Worm (Caenorhabditis elegans) whole organism, young adult: ENCODE results near the gene ttr-33.

ENCODE experiments used
- B0019.2 ChIP-seq: fragments of 200-800 bp; sonication (Bioruptor generic); conservative IDR thresholded peaks from 2 replicates; pipeline ENCODE4 v1.3.6; 2022; ENCODE audit warnings: missing genetic modification reagents, missing genetic modification characterization, missing compliant biosample characterization
- C06A6.2 ChIP-seq: fragments of 200-800 bp; sonication (Bioruptor generic); conservative IDR thresholded peaks from 2 replicates; pipeline ENCODE4 v1.3.6; 2022; ENCODE audit warnings: missing genetic modification characterization, missing compliant biosample characterization
- D2030.7 ChIP-seq: fragments of 200-800 bp; sonication (Bioruptor generic); IDR thresholded peaks from 2 replicates; pipeline ENCODE4 v1.3.6; 2022; ENCODE audit warnings: missing genetic modification reagents, missing genetic modification characterization, missing compliant biosample characterization
- F37B4.10 ChIP-seq: fragments of 200-800 bp; sonication (Bioruptor generic); IDR thresholded peaks from 2 replicates; pipeline ENCODE4 v1.3.6; 2022; ENCODE audit warnings: missing genetic modification characterization, missing compliant biosample characterization
- K12H6.12 ChIP-seq: fragments of 200-800 bp; sonication (Bioruptor generic); optimal IDR thresholded peaks from 2 replicates; lab custom pipeline; 2018; ENCODE audit warnings: mild to moderate bottlenecking, missing genetic modification characterization, missing compliant biosample characterization
- Y95B8A.8 ChIP-seq: fragments of 200-800 bp; sonication (Bioruptor generic); IDR thresholded peaks from 2 replicates; pipeline ENCODE4 v1.3.6; 2022; ENCODE audit warnings: missing genetic modification reagents, missing genetic modification characterization, missing compliant biosample characterization
- ZK185.1 ChIP-seq: sonication (generic microtip); optimal IDR thresholded peaks from 2 replicates; lab custom pipeline; 2016; ENCODE audit warnings: mild to moderate bottlenecking, missing genetic modification characterization, missing compliant biosample characterization; ENCODE audit not compliant: poor library complexity, severe bottlenecking
- aptf-2 ChIP-seq: fragments of 200-800 bp; sonication (Bioruptor generic); conservative IDR thresholded peaks from 2 replicates; pipeline ENCODE4 v1.3.6; 2022; ENCODE audit warnings: missing genetic modification reagents, missing genetic modification characterization, missing compliant biosample characterization
- cebp-2 ChIP-seq: fragments of 200-800 bp; sonication (Bioruptor generic); IDR thresholded peaks from 2 replicates; pipeline ENCODE4 v1.3.6; 2022; ENCODE audit warnings: missing genetic modification characterization, missing compliant biosample characterization
- ceh-100 ChIP-seq: fragments of 200-800 bp; sonication (Bioruptor generic); IDR thresholded peaks from 2 replicates; pipeline ENCODE4 v1.3.6; 2022; ENCODE audit warnings: missing genetic modification reagents, missing genetic modification characterization, missing compliant biosample characterization
- ceh-40 ChIP-seq: fragments of 200-800 bp; sonication (Bioruptor generic); IDR thresholded peaks from 2 replicates; pipeline ENCODE4 v1.3.6; 2022; ENCODE audit warnings: missing genetic modification characterization, missing compliant biosample characterization
- ceh-91 ChIP-seq: fragments of 200-800 bp; sonication (Bioruptor generic); IDR thresholded peaks from 2 replicates; pipeline ENCODE4 v1.3.6; 2022; ENCODE audit warnings: missing genetic modification reagents, missing genetic modification characterization, missing compliant biosample characterization
- chd-7 ChIP-seq: sonication (generic microtip); optimal IDR thresholded peaks from 2 replicates; lab custom pipeline; 2016; ENCODE audit warnings: mild to moderate bottlenecking, missing genetic modification characterization, moderate library complexity, missing compliant biosample characterization
- dox-1 ChIP-seq: fragments of 200-800 bp; sonication (Bioruptor generic); IDR thresholded peaks from 2 replicates; pipeline ENCODE4 v1.3.6; 2022; ENCODE audit warnings: missing genetic modification reagents, missing genetic modification characterization, missing compliant biosample characterization
- ets-4 ChIP-seq: fragments of 200-800 bp; sonication (Bioruptor generic); optimal IDR thresholded peaks from 2 replicates; lab custom pipeline; 2018; ENCODE audit warnings: mild to moderate bottlenecking, missing genetic modification characterization, missing compliant biosample characterization
- fkh-3 ChIP-seq: sonication (generic microtip); optimal IDR thresholded peaks from 2 replicates; lab custom pipeline; 2016; ENCODE audit warnings: mild to moderate bottlenecking, missing genetic modification characterization, missing compliant biosample characterization
- him-1 ChIP-seq: sonication (generic microtip); optimal IDR thresholded peaks from 2 replicates; lab custom pipeline; 2016; ENCODE audit warnings: missing genotype, missing genetic modification reagents, missing genetic modification characterization, missing compliant biosample characterization
- lag-1 ChIP-seq: fragments of 200-800 bp; sonication (Bioruptor generic); IDR thresholded peaks from 2 replicates; pipeline ENCODE4 v1.3.6; 2022; ENCODE audit warnings: missing genetic modification reagents, missing genetic modification characterization, missing compliant biosample characterization
- let-526 ChIP-seq: fragments of 200-800 bp; sonication (Bioruptor generic); IDR thresholded peaks from 2 replicates; pipeline ENCODE4 v1.3.6; 2022; ENCODE audit warnings: missing genetic modification reagents, missing genetic modification characterization, missing compliant biosample characterization
- nhr-179 ChIP-seq: sonication (generic microtip); optimal IDR thresholded peaks from 2 replicates; lab custom pipeline; 2016; ENCODE audit warnings: mild to moderate bottlenecking, missing genetic modification characterization, missing compliant biosample characterization
- nhr-27 ChIP-seq: fragments of 200-800 bp; sonication (Bioruptor generic); optimal IDR thresholded peaks from 2 replicates; lab custom pipeline; 2018; ENCODE audit warnings: mild to moderate bottlenecking, missing genetic modification characterization, moderate library complexity, missing compliant biosample characterization
- pha-4 ChIP-seq: fragments of 150-350 bp; sonication (generic microtip); optimal IDR thresholded peaks from 2 replicates; lab custom pipeline; 2014; ENCODE audit warnings: missing biosample characterization, missing genetic modification reagents, missing genetic modification characterization
- rec-8 ChIP-seq, 2 experiments: sonication (generic microtip); optimal IDR thresholded peaks; 2 replicates each; lab custom pipeline; 2016; ENCODE audit warnings: mild to moderate bottlenecking in 2 of 2, missing genetic modification characterization in 2 of 2, missing genetic modification reagents in 2 of 2, missing genotype in 2 of 2, missing biosample characterization in 1 of 2, missing compliant biosample characterization in 1 of 2, moderate library complexity in 1 of 2
- sea-2 ChIP-seq: fragments of 200-800 bp; sonication (Bioruptor generic); IDR thresholded peaks from 2 replicates; pipeline ENCODE4 v1.3.6; 2022; ENCODE audit warnings: missing genetic modification characterization, missing compliant biosample characterization
- snpc-1.1 ChIP-seq: sonication (generic microtip); optimal IDR thresholded peaks from 2 replicates; lab custom pipeline; 2017; ENCODE audit warnings: missing genetic modification characterization, mild to moderate bottlenecking, missing compliant biosample characterization, antibody characterized with exemption, moderate library complexity, missing genotype, missing genetic modification reagents; ENCODE audit not compliant: insufficient read depth
- snpc-1.3 ChIP-seq: sonication (generic microtip); optimal IDR thresholded peaks from 2 replicates; lab custom pipeline; 2017; ENCODE audit warnings: missing genetic modification characterization, mild to moderate bottlenecking, missing compliant biosample characterization, antibody characterized with exemption, moderate library complexity, missing genotype, missing genetic modification reagents; ENCODE audit not compliant: insufficient read depth
- snpc-4 ChIP-seq, 5 experiments: fragments of 150-350 bp in 1 of 5; sonication (generic microtip) in 4 of 5; optimal IDR thresholded peaks; 2 replicates each; lab custom pipeline; 2014 to 2018; ENCODE audit warnings: missing genetic modification characterization in 5 of 5, missing biosample characterization in 3 of 5, antibody characterized with exemption in 2 of 5, mild to moderate bottlenecking in 2 of 5, missing compliant biosample characterization in 2 of 5, missing genotype in 2 of 5, moderate library complexity in 2 of 5, missing genetic modification reagents in 1 of 5
- somi-1 ChIP-seq: fragments of 200-800 bp; sonication (Bioruptor generic); optimal IDR thresholded peaks from 2 replicates; lab custom pipeline; 2018; ENCODE audit warnings: mild to moderate bottlenecking, missing genetic modification characterization, missing compliant biosample characterization
- zfh-2 ChIP-seq: fragments of 200-800 bp; sonication (Bioruptor generic); conservative IDR thresholded peaks from 2 replicates; pipeline ENCODE4 v1.3.6; 2022; ENCODE audit warnings: missing genetic modification reagents, missing genetic modification characterization, missing compliant biosample characterization
- zim-3 ChIP-seq: sonication (generic microtip); optimal IDR thresholded peaks from 2 replicates; lab custom pipeline; 2017; ENCODE audit warnings: mild to moderate bottlenecking, missing genetic modification characterization, moderate library complexity, missing compliant biosample characterization
- ztf-25 ChIP-seq: fragments of 200-800 bp; sonication (Bioruptor generic); IDR thresholded peaks from 2 replicates; pipeline ENCODE4 v1.3.6; 2022; ENCODE audit warnings: missing genetic modification reagents, missing genetic modification characterization, missing compliant biosample characterization
- ztf-28 ChIP-seq: fragments of 200-800 bp; sonication (Bioruptor generic); IDR thresholded peaks from 2 replicates; pipeline ENCODE4 v1.3.6; 2022; ENCODE audit warnings: missing genetic modification reagents, missing genetic modification characterization, missing compliant biosample characterization

Gene ttr-33

ce11 chrV:7839485-7839884 is 1.8 kb upstream of the ttr-33 start, which contains the start of gene C37C3.12:
TSS of gene C37C3.12 (minus strand) at chrV:7839585.
- TF ChIP-seq cebp-2 (GFP tag; lab: Robert Waterston, UW), result no peak
- no peak for TF ChIP-seq ceh-100 (GFP tag; lab: Robert Waterston, UW)
- no peak for TF ChIP-seq snpc-1.1 (tag; lab: Kevin White, UChicago)
- TF ChIP-seq snpc-1.3 (tag; lab: Kevin White, UChicago), result no peak
- TF ChIP-seq D2030.7, result no peak
- no peak for TF ChIP-seq nhr-27 (tag; lab: Kevin White, UChicago)
- no peak for TF ChIP-seq lag-1
- TF ChIP-seq C06A6.2 (GFP tag; lab: Robert Waterston, UW), result no peak
- no peak for TF ChIP-seq ZK185.1 (tag; lab: Kevin White, UChicago)
- TF ChIP-seq chd-7 (tag; lab: Kevin White, UChicago), result no peak
- TF ChIP-seq ztf-25, result no peak
- TF ChIP-seq pha-4 (tag; lab: Kevin White, UChicago), result no peak

- TF ChIP-seq nhr-179 (tag; lab: Kevin White, UChicago) (no peak), him-1 (tag; lab: Kevin White, UChicago) (no peak), K12H6.12 (tag; lab: Kevin White, UChicago) (no peak), aptf-2 (GFP tag; lab: Robert Waterston, UW) (no peak), ceh-40 (GFP tag; lab: Robert Waterston, UW) (no peak), F37B4.10 (GFP tag; lab: Robert Waterston, UW) (no peak), let-526 (GFP tag; lab: Robert Waterston, UW) (no peak), fkh-3 (tag; lab: Kevin White, UChicago) (no peak), somi-1 (GFP tag; lab: Kevin White, UChicago) (no peak), B0019.2 (no peak)
These were observed 798 bp downstream of the ttr-33 start, which contains the start of gene txt-5 for ce11 chrV:7836911-7837310. TSS of gene txt-5 (minus strand) at chrV:7837134.

ce11 chrV:7830952-7831351 is 6.8 kb downstream of the ttr-33 start:
- TF ChIP-seq Y95B8A.8 (GFP tag; lab: Robert Waterston, UW), result no peak
- peak; percentile 84 for TF ChIP-seq zfh-2 (GFP tag; lab: Robert Waterston, UW)
- 0 out of 2 replicates have a peak, but pooled peaks have one; percentile 29 for TF ChIP-seq F37B4.10 (GFP tag; lab: Robert Waterston, UW)
- TF ChIP-seq ztf-28, result 0 out of 2 replicates have a peak, but pooled peaks have one; percentile 19
- TF ChIP-seq dox-1 (GFP tag; lab: Robert Waterston, UW), result 0 out of 2 replicates have a peak, but pooled peaks have one; percentile 24
- TF ChIP-seq, all 124 proteins: peak for 4

- TF ChIP-seq K12H6.12 (tag; lab: Kevin White, UChicago) (no peak), snpc-4 (GFP tag; optimal IDR thresholded peaks at IDR 0.05; lab: Kevin White, UChicago) (no peak), snpc-4 (tag; optimal IDR thresholded peaks at IDR 0.05; lab: Kevin White, UChicago) (no peak), zim-3 (no peak), ceh-91 (GFP tag; lab: Robert Waterston, UW) (no peak), rec-8 (tag; optimal IDR thresholded peaks at IDR 0.05; lab: Kevin White, UChicago) (no peak), ets-4 (GFP tag; lab: Kevin White, UChicago) (no peak), sea-2 (no peak)
These were observed 10.8 kb downstream of the ttr-33 start, which contains the start of gene mig-6 for ce11 chrV:7826917-7827316. TSS of gene mig-6 (plus strand) at chrV:7827217.
